Worm (Caenorhabditis elegans): Measurements from ENCODE around the gene ZK673.6.

DNA sequence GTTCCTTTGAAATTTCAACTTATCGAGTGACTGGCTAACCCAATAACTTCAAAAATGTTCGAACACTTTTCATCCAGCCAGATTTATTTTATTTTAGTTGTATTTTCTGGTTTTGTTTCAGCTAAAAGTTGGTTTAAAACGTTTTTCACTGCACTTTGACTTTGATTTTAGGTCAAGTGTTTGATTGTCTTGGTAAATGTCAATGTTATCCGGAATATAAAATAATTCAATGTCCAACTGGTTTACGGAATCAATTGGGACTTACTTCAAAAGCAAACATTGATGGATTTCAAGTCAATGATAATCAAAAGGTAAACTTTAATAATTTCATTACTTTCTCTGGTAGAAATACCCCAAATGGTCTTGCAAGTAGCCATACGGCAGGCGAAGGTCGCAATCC, 19.7 kb upstream of the ZK673.6 start:
- TF ChIP-seq nfya-1 (tag; optimal IDR thresholded peaks at IDR 0.05) (no peak), nhr-232 (tag; optimal IDR thresholded peaks at IDR 0.05) (no peak), odd-2 (tag; optimal IDR thresholded peaks at IDR 0.05) (no peak), pqm-1 (tag; optimal IDR thresholded peaks at IDR 0.05) (no peak), pha-4 (tag; optimal IDR thresholded peaks at IDR 0.05) (no peak)

Measured in whole organism, late embryonic.